Fruit fly (Drosophila melanogaster) whole organism, larva: ENCODE measurements around the gene Coprox.

Experiments
- noc ChIP-seq: fragments of 200-800 bp; sonication (Bioruptor generic); optimal IDR thresholded peaks from 3 replicates; lab custom pipeline; 2019; ENCODE audit warnings: missing biosample characterization, mild to moderate bottlenecking, missing genetic modification characterization, moderate library complexity

Coprox gene

DNA sequence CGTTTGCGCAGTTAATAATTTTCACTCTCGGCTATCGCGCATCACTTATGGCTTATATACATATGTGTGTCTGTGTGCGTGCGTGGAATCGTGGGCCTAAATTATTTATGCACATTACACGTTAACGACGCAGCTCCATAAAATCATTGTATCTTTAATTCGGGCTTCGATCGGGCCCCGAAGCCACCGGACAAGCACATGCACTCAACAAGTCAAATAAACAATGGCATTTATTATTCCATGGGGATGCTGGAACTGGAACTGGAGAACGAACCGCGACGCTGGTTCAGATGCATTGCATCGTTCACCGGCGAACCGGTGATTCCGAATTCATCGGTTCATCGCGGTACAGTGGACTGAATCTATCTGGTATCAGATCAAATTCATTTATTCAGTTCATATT is 15.7 kb upstream of the Coprox start, which contains the start of gene ihog:
Gene ihog (minus strand): TSS at position 269 of the 403 bp plus-strand sequence.
- TF ChIP-seq noc (tag; lab: Kevin White, UChicago), result no peak

DNA sequence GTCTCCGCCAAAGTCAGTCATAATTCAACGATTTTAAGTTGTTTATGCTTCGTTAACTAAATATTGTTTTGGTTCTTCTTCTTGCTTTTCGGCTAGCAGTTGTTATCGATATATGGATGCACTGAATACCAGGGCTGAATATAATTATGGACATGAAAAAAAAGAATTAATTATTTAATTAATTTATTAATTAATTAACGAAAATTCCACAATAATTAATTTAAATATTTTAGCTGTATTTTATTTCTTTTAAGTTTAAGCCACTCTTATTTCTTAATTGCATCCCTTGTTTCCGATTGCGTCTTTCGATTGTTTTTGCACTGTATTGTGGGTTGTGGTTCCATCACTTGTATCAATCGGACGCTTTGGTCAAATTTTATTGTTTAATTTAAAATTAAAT is 14.1 kb upstream of the Coprox start, which contains the start of the genes Gas41 and SA1:
Gene Gas41 (minus strand): TSS at position 112 of the 400 bp plus-strand sequence.
Gene SA1 (plus strand): TSS at position 326 of the 400 bp plus-strand sequence.
- TF ChIP-seq noc (tag; lab: Kevin White, UChicago), result peak; percentile 89

DNA sequence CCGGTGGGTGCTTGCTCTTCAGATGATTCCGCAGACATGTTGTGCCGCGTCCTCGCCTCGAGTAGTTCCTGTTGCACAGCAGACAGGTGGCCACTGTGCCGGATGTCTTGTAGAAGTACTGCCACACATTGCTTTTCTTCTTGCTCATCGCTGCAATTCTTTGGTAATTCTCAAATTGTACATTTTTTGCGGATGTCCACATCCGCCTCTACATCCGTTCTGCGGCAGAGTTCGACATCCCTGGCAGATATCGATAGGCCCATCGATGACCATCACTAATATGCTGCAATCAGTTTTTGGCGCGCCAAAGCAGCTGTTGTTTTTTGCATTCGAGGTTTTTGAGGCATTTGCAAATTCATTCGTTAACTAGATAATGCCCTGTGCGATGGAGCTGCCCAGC is 7.5 kb upstream of the Coprox start, which contains the start of the genes CG13775 and CG3430:
Gene CG13775 (minus strand): TSS at position 226 of the 400 bp plus-strand sequence.
Gene CG3430 (plus strand): TSS at position 284 of the 400 bp plus-strand sequence.
- TF ChIP-seq noc (tag; lab: Kevin White, UChicago), result no peak

DNA sequence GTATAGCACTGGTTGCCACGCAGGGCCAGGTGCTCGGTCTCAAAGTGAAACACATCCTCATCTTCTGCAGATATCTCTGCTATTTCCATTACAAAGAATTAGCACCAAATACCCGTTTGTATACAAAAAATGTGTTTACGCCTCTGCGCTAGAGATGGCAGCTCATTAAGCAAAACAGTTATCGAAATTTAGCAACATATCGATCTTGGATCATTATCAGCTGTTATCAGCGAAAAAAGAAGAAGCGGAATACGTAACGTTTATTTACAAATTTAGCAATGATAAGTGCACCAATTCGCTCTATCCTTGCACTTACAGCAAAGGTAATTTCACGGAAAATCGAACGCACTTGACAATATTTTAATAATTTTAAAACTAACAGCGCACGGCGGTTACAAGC is 4.1 kb upstream of the Coprox start, which contains the start of the genes Atac1 and Hmgcl:
Gene Atac1 (minus strand): TSS at position 164 of the 400 bp plus-strand sequence.
Gene Hmgcl (plus strand): TSS at position 213 of the 400 bp plus-strand sequence.
- TF ChIP-seq noc (tag; lab: Kevin White, UChicago), result no peak

DNA sequence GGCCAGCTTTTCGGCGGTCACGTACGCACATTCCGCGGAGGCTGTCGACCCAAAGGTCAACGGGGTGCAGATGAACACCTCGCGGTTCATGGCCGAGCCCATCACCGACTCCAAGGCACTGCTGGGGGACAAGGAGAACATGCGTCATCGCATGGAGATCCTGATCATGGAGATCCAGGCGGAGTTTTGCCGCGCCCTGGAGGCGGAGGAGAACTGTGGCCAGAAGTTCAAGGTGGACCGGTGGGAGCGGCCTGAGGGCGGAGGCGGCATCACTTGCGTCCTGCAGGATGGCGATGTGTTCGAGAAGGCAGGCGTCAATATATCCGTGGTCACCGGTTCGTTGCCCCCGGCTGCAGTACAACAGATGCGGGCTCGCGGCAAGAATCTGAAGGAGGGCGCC is 411 bp downstream of the Coprox start:
- TF ChIP-seq noc (tag; lab: Kevin White, UChicago), result no peak

DNA sequence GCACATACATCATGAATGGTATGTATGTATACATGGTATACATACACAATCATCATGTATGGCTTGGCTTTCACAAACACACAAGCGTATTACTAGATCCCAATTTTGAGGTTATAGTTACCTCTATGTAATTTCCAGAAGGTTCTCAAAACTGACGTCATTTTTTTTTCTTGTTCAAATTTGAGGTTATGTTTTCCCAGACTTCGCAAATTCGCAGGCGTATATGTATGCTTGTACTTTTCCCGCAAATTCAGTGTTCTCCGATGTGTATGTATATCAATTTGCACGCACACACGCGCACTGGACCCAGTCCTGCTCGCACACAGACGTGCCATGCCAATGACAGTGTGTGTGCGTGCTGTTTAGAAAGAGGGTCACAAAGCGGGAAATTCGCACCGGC is 2.1 kb downstream of the Coprox start:
- TF ChIP-seq noc (tag; lab: Kevin White, UChicago), result no peak

DNA sequence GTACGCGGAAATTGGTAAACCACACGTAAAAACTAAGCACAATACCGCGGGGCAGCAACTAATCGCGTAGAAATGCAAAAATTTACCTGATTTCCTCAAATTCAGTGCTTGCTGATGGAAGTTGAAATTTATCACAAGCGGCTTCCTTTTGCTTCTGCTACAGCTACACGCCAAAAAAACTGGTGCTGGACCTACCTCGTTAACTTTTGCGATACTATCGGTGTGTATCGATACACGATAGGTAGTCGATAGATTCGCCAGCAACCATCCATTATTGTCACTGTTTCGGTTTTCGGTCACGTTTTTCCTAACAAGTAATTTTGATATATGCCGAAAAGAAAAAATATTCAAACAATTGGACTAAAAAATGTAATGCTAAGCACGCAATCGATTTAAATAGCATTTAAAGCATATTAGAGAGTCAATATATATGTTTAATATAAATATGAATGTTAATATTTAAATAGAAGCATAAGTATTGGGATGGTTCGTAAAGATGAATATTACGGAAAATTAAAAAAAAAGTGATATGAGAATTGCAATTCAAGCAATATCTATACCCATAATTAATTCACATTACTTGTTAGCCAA is 3.3 kb downstream of the Coprox start, which contains the start of gene Sumo:
Gene Sumo (minus strand): TSS at position 223 of the 591 bp plus-strand sequence.
- TF ChIP-seq noc (tag; lab: Kevin White, UChicago), result no peak

DNA sequence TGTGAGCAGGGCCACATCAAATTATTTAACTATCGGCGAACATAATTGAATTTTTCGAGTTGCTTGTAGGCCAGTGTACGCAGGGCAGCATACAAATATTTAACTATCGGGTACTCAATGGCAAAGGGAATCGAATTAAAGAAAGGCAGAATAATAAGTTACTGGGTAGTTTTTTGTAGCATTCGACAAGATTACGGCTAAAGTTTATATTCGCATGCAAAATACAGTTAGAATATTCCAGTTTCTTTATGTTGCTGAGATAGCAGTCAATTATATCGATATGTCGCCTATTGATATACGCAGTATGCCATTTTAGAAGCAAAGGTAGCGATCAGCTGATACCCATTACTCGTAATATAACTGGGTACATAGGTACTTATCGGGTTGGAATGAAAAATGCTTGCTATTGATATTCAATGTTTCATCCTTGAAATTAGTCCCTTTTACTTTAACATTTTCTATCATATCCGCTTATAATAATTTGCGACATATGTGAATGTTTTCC is 3.8 kb downstream of the Coprox start:
- TF ChIP-seq noc (tag; lab: Kevin White, UChicago), result no peak

DNA sequence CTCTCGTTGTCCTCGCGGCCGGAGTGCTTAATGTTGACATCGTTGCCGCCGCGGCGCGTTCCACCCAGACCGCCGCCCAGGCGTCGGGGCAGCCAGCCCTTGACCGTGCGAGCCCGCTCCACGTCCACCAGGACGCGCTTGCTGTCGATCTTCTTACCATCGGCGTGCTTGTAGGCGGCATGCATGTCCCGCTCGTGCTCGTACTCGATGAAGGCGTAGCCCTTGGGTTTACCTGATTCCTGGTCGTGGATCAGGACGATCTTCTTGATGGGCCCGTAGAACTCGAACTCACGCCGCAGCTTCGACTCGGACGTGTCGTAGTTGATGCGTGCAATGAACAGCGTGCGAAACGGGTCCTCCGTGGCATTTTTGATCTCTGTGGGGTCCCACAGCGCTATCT is 6.6 kb downstream of the Coprox start:
- no peak for TF ChIP-seq noc (tag; lab: Kevin White, UChicago)

DNA sequence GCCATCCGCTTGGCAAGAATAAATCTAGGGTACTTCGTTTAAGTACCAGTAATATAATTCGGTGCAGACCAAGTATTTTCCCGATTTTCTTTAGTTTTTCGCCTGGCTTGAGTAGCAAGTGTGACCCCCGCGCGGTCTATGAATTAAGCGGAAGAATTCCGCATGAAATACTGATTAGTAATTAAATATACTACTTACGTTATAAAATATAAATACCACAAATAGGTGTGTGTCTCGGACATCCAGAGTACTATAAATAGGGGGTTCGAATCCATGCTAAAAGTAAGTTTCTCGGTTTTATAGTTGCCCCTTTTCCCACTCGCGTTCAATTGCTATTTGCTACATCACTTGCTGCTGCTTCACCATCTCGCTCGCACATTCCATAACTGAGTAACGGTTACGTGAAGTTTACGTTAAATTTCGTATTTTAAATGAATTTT is 7.4 kb downstream of the Coprox start, which contains the start of gene snRNP-U1-70K:
Gene snRNP-U1-70K (minus strand): TSS at position 141 of the 440 bp plus-strand sequence.
- TF ChIP-seq noc (tag; lab: Kevin White, UChicago), result no peak

DNA sequence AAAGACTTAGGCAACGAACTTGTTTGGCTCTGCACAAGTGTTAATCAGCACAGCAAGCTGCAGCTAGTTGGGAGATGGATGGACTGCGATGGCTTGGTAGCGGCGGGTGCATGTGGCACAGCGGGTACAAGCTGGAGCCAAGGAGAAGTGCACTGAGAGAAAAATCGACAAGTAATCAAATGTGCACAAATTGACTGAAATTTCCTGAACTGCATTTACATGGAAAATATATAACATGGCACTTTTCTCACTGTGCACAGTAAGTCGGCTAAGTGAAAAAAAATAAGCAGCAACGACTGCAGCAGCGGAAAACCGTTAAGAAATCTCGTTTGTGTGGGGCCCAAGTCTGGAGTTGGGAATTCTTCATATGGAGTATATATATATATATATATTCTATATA is 26.9 kb downstream of the Coprox start:
- TF ChIP-seq noc (tag; lab: Kevin White, UChicago), result no peak

DNA sequence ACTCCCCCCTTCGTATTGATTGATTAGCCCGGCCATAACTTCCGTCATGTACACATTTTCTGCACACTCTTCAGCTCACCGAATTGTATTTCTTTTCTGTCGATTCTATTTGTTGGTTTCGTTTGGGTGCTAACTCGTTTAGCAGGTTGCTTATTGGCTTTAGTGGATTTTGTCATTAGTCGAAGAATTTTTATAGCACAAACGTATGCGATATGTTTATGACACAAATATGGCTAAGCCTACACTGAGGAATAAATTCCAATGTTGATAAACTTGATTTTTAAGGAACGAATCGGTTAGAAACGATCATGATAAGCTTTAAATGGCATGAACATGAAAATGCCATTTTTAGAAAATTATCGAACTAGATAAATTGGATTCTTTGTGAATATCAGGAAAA is 34.5 kb downstream of the Coprox start:
- no peak for TF ChIP-seq noc (tag; lab: Kevin White, UChicago)

DNA sequence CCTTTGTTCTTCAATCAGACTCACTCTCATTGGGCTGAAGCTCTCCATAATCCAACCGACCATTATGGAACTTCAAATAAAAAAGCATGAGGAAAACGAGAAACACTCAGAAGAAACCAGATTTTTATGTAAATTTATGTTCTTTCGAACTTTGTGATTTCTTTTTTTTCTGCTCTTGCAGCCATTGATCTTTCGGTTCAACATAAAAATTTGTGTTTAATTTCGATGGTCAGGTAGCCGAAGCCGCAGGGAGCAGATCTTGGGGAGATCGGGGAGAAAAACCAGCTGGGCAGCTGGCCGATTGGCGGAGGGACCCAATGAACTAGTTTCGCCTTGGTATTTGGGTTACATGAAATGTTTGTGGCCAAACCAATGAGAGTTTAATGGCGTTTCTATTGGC is 40.1 kb downstream of the Coprox start:
- no peak for TF ChIP-seq noc (tag; lab: Kevin White, UChicago)

DNA sequence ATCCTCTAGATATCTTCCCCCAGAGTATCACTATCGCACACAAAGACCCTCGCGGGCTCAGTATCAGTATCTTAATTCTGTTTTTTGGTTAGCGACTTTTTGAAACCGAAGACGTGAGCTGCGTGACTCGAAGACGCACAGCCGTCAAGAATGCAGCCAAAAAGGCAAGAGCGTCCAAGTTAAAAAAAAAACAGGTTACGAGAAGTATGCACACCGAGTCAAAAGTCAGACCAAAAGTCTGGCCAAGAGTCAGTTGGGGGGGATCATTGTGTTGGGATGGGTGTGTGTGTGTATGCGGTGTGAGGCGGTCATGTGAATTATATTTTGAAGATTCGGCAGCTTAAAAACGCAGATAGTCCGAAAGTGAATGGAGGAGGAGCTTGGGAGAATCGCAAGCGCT is 41.3 kb downstream of the Coprox start:
- TF ChIP-seq noc (tag; lab: Kevin White, UChicago), result no peak

DNA sequence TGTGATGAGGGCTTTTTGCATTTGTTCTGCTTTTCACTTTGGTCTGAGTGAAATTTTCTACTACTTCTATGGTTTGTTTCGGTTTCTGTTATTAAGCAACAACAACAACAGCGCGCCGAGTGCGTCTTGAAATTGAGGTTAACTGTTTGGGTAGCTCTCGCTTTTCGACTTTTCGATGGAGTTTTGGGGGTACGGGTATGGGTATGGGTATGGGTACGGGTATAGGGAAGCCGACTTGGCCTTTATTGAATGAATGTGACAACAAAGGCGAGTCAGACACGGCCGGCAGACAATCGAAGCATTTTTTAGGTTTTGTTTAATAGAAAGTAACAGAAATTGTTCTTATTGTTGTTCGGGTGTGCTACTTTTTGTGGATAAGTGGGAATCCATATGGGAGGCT is 43.3 kb downstream of the Coprox start:
- TF ChIP-seq noc (tag; lab: Kevin White, UChicago), result no peak

DNA sequence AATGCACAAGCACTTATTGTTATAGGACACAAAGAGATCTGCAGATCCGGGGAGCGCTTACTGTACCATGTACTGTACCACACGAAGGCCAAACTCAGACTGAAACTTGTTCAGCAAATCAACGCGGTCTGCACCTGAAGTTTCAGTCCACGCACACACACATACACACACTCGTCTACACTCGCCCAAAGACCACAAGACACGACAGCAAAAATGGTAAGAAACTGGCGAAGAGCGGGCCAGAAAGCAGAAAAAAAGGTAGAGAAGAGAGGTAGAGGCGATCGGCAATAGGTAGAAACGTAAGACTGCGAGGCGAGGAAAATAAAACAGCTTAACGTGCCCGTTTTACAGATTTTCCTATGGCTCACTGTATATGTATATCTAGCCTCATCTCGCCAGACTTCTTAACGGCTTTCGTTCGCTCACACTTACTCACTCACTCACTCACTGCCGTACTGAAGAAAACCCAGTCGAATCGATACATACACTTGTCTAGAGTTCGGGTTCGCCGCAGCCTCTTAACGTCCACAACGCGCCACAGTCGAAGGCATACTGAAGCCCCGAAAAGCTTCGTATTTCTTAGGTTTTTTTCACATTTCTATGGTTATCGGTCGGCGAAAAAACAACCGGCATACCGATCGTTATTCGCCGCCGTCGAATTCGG is 45.7 kb downstream of the Coprox start, which contains the start of gene uif:
Gene uif (minus strand): TSS at position 553 of the 664 bp plus-strand sequence.
- no peak for TF ChIP-seq noc (tag; lab: Kevin White, UChicago)
